Fruit fly (Drosophila melanogaster) whole organism, embryonic: Measurements from ENCODE around the gene CG10132.

ENCODE experiments used
- B-H2 ChIP-seq: fragments of 200-800 bp; sonication (Bioruptor generic); optimal IDR thresholded peaks from 2 replicates; lab custom pipeline; 2018; ENCODE audit warnings: missing biosample characterization, mild to moderate bottlenecking, missing genetic modification characterization
- CG10267 ChIP-seq: fragments of 200-800 bp; sonication (Bioruptor generic); optimal IDR thresholded peaks from 2 replicates; lab custom pipeline; 2018; ENCODE audit warnings: missing biosample characterization, mild to moderate bottlenecking, missing genetic modification characterization, moderate library complexity
- CG10959 ChIP-seq: fragments of 200-800 bp; sonication (Bioruptor generic); IDR thresholded peaks from 2 replicates; pipeline ENCODE4 v1.3.6; 2022; ENCODE audit warnings: missing biosample characterization, missing genetic modification characterization
- CG11696 ChIP-seq: fragments of 200-800 bp; sonication (Bioruptor generic); IDR thresholded peaks from 2 replicates; pipeline ENCODE4 v1.3.6; 2022; ENCODE audit warnings: missing biosample characterization, missing genetic modification characterization
- CG11723 ChIP-seq: fragments of 200-800 bp; sonication (Bioruptor generic); optimal IDR thresholded peaks from 2 replicates; lab custom pipeline; 2017; ENCODE audit warnings: missing biosample characterization, mild to moderate bottlenecking, missing genetic modification characterization
- CG13287 ChIP-seq: fragments of 200-800 bp; sonication (Bioruptor generic); IDR thresholded peaks from 2 replicates; pipeline ENCODE4 v1.3.6; 2022; ENCODE audit warnings: missing biosample characterization, missing genetic modification characterization; ENCODE audit not compliant: partially characterized antibody
- CG13296 ChIP-seq: fragments of 200-800 bp; sonication (Bioruptor generic); optimal IDR thresholded peaks from 3 replicates; lab custom pipeline; 2018; ENCODE audit warnings: missing biosample characterization, mild to moderate bottlenecking, missing genetic modification characterization
- CG1602 ChIP-seq: fragments of 200-800 bp; sonication (Bioruptor generic); optimal IDR thresholded peaks from 3 replicates; lab custom pipeline; 2016; ENCODE audit warnings: missing biosample characterization, missing genetic modification characterization
- CG1832 ChIP-seq: fragments of 200-800 bp; sonication (Bioruptor generic); optimal IDR thresholded peaks from 2 replicates; lab custom pipeline; 2017; ENCODE audit warnings: missing biosample characterization, mild to moderate bottlenecking, missing genetic modification characterization, inconsistent platforms
- CG2712 ChIP-seq: fragments of 200-800 bp; optimal IDR thresholded peaks from 3 replicates; lab custom pipeline; 2019; ENCODE audit warnings: missing biosample characterization, mild to moderate bottlenecking, missing genetic modification characterization, moderate library complexity
- CG4707 ChIP-seq: fragments of 200-800 bp; sonication (Bioruptor generic); optimal IDR thresholded peaks from 2 replicates; lab custom pipeline; 2018; ENCODE audit warnings: missing biosample characterization, mild to moderate bottlenecking, missing genetic modification characterization, moderate library complexity
- CG7745 ChIP-seq: fragments of 200-800 bp; sonication (Bioruptor generic); optimal IDR thresholded peaks from 2 replicates; lab custom pipeline; 2018; ENCODE audit warnings: missing biosample characterization, mild to moderate bottlenecking, missing genetic modification characterization, moderate library complexity
- CG9609 ChIP-seq: fragments of 200-800 bp; sonication (Bioruptor generic); optimal IDR thresholded peaks from 3 replicates; lab custom pipeline; 2016; ENCODE audit warnings: missing biosample characterization, missing genetic modification characterization
- D ChIP-seq, 2 experiments: fragments of 200-800 bp in 1 of 2; fragments of >200 bp in 1 of 2; sonication (Bioruptor generic) in 1 of 2; optimal IDR thresholded peaks; 2 replicates in 1 of 2; 3 replicates in 1 of 2; lab custom pipeline; 2017; ENCODE audit warnings: mild to moderate bottlenecking in 1 of 2, missing biosample characterization in 1 of 2, missing genetic modification characterization in 1 of 2, missing genetic modification reagents in 1 of 2
- D19A ChIP-seq: fragments of 200-800 bp; optimal IDR thresholded peaks from 3 replicates; lab custom pipeline; 2019; ENCODE audit warnings: missing biosample characterization, mild to moderate bottlenecking, missing genetic modification characterization, moderate library complexity
- Dfd ChIP-seq, 2 experiments: fragments of >200 bp; optimal IDR thresholded peaks; 2 replicates each; lab custom pipeline; 2017; ENCODE audit warnings: missing biosample characterization in 2 of 2, missing genetic modification characterization in 2 of 2
- Fer1 ChIP-seq: fragments of 200-800 bp; sonication (Bioruptor generic); optimal IDR thresholded peaks from 2 replicates; lab custom pipeline; 2017; ENCODE audit warnings: missing biosample characterization, mild to moderate bottlenecking, missing genetic modification characterization
- Fer3 ChIP-seq: fragments of 200-800 bp; sonication (Bioruptor generic); optimal IDR thresholded peaks from 2 replicates; lab custom pipeline; 2018; ENCODE audit warnings: missing biosample characterization, mild to moderate bottlenecking, missing genetic modification characterization, moderate library complexity
- H15 ChIP-seq: fragments of 200-800 bp; sonication (Bioruptor generic); IDR thresholded peaks from 3 replicates; pipeline ENCODE4 v1.3.6; 2022; ENCODE audit warnings: missing biosample characterization, missing genetic modification characterization
- HLHmδ ChIP-seq: fragments of 200-800 bp; sonication (Bioruptor generic); optimal IDR thresholded peaks from 2 replicates; lab custom pipeline; 2018; ENCODE audit warnings: missing biosample characterization, mild to moderate bottlenecking, missing genetic modification characterization, moderate library complexity
- Hmr ChIP-seq: fragments of 200-800 bp; sonication (Bioruptor generic); optimal IDR thresholded peaks from 3 replicates; lab custom pipeline; 2017; ENCODE audit warnings: mild to moderate bottlenecking, missing biosample characterization, missing genetic modification reagents, missing genetic modification characterization
- Hr39 ChIP-seq: fragments of >200 bp; optimal IDR thresholded peaks from 2 replicates; lab custom pipeline; 2017
- MTF-1 ChIP-seq: fragments of 200-800 bp; sonication (Bioruptor generic); optimal IDR thresholded peaks from 2 replicates; lab custom pipeline; 2018; ENCODE audit warnings: missing biosample characterization, mild to moderate bottlenecking, missing genetic modification characterization, borderline replicate concordance
- NfI ChIP-seq: fragments of 200-800 bp; sonication (Bioruptor generic); optimal IDR thresholded peaks from 3 replicates; lab custom pipeline; 2018; ENCODE audit warnings: missing biosample characterization, mild to moderate bottlenecking, missing genetic modification characterization, moderate library complexity
- Opbp ChIP-seq: fragments of 200-800 bp; sonication (Bioruptor generic); IDR thresholded peaks from 3 replicates; pipeline ENCODE4 v1.3.6; 2022; ENCODE audit warnings: missing biosample characterization, missing genetic modification characterization; ENCODE audit not compliant: partially characterized antibody
- Sin3A ChIP-seq: fragments of >200 bp; optimal IDR thresholded peaks from 2 replicates; lab custom pipeline; 2018
- Spps ChIP-seq: fragments of 200-800 bp; sonication (Bioruptor generic); optimal IDR thresholded peaks from 2 replicates; lab custom pipeline; 2018; ENCODE audit warnings: missing biosample characterization, mild to moderate bottlenecking, missing genetic modification characterization
- az2 ChIP-seq: fragments of 200-800 bp; sonication (Bioruptor generic); optimal IDR thresholded peaks from 3 replicates; lab custom pipeline; 2016; ENCODE audit warnings: missing biosample characterization, missing genetic modification characterization
- bcd ChIP-seq: fragments of 200-800 bp; sonication (Bioruptor generic); optimal IDR thresholded peaks from 2 replicates; lab custom pipeline; 2017; ENCODE audit warnings: missing biosample characterization, mild to moderate bottlenecking, missing genetic modification characterization
- dimm ChIP-seq: fragments of 200-800 bp; sonication (Bioruptor generic); IDR thresholded peaks from 2 replicates; pipeline ENCODE4 v1.3.6; 2022; ENCODE audit warnings: missing biosample characterization, missing genetic modification characterization
- dmrt11E ChIP-seq: fragments of 200-800 bp; sonication (Bioruptor generic); optimal IDR thresholded peaks from 3 replicates; lab custom pipeline; 2018; ENCODE audit warnings: missing biosample characterization, mild to moderate bottlenecking, missing genetic modification characterization, moderate library complexity
- esg ChIP-seq: fragments of 200-800 bp; sonication (Bioruptor generic); conservative IDR thresholded peaks from 2 replicates; pipeline ENCODE4 v1.3.6; 2022; ENCODE audit warnings: missing biosample characterization, missing genetic modification characterization
- gem ChIP-seq: fragments of 200-800 bp; sonication (Bioruptor generic); optimal IDR thresholded peaks from 2 replicates; lab custom pipeline; 2019; ENCODE audit warnings: missing biosample characterization, mild to moderate bottlenecking, missing genetic modification characterization, moderate library complexity
- gro ChIP-seq: fragments of 200-800 bp; sonication (Bioruptor generic); optimal IDR thresholded peaks from 2 replicates; lab custom pipeline; 2016; ENCODE audit warnings: missing biosample characterization, missing genetic modification characterization
- hbn ChIP-seq: fragments of 200-800 bp; sonication (Bioruptor generic); IDR thresholded peaks from 2 replicates; pipeline ENCODE4 v1.3.6; 2022; ENCODE audit warnings: missing biosample characterization, missing genetic modification characterization; ENCODE audit not compliant: partially characterized antibody
- hth ChIP-seq: fragments of >200 bp; optimal IDR thresholded peaks from 2 replicates; lab custom pipeline; 2017; ENCODE audit warnings: inconsistent platforms
- lilli ChIP-seq: fragments of 200-800 bp; sonication (Bioruptor generic); optimal IDR thresholded peaks from 3 replicates; lab custom pipeline; 2016; ENCODE audit warnings: missing biosample characterization, missing genetic modification characterization
- lola ChIP-seq, 3 experiments: fragments of >200 bp in 2 of 3; fragments of 200-800 bp in 1 of 3; sonication (Bioruptor generic) in 1 of 3; optimal IDR thresholded peaks; 2 replicates each; lab custom pipeline; 2017 to 2019; ENCODE audit warnings: missing biosample characterization in 3 of 3, missing genetic modification characterization in 3 of 3, mild to moderate bottlenecking in 1 of 3, moderate library complexity in 1 of 3
- pfk ChIP-seq: fragments of 200-800 bp; sonication (Bioruptor generic); optimal IDR thresholded peaks from 2 replicates; lab custom pipeline; 2018; ENCODE audit warnings: missing biosample characterization, mild to moderate bottlenecking, missing genetic modification characterization, moderate library complexity
- phol ChIP-seq: fragments of 200-800 bp; sonication (Bioruptor generic); optimal IDR thresholded peaks from 3 replicates; lab custom pipeline; 2018; ENCODE audit warnings: missing biosample characterization, mild to moderate bottlenecking, missing genetic modification characterization, moderate library complexity
- rib ChIP-seq: fragments of 200-800 bp; sonication (Bioruptor generic); IDR thresholded peaks from 2 replicates; pipeline ENCODE4 v1.3.6; 2022; ENCODE audit warnings: missing biosample characterization, missing genetic modification characterization
- ro ChIP-seq: fragments of 200-800 bp; sonication (Bioruptor generic); IDR thresholded peaks from 2 replicates; pipeline ENCODE4 v1.3.6; 2022; ENCODE audit warnings: missing biosample characterization, missing genetic modification characterization
- sc ChIP-seq, 3 experiments: fragments of >200 bp in 2 of 3; fragments of 200-800 bp in 1 of 3; sonication (Bioruptor generic) in 1 of 3; optimal IDR thresholded peaks; 2 replicates in 2 of 3; 3 replicates in 1 of 3; lab custom pipeline; 2017; ENCODE audit warnings: mild to moderate bottlenecking in 1 of 3, missing biosample characterization in 1 of 3, missing genetic modification characterization in 1 of 3, missing genetic modification reagents in 1 of 3
- shn ChIP-seq: fragments of 200-800 bp; sonication (Bioruptor generic); optimal IDR thresholded peaks from 3 replicates; lab custom pipeline; 2016; ENCODE audit warnings: missing biosample characterization, missing genetic modification characterization
- stwl ChIP-seq: fragments of 200-800 bp; sonication (Bioruptor generic); optimal IDR thresholded peaks from 3 replicates; lab custom pipeline; 2018; ENCODE audit warnings: missing biosample characterization, mild to moderate bottlenecking, missing genetic modification characterization, moderate library complexity
- tgo ChIP-seq: fragments of 200-800 bp; sonication (Bioruptor generic); IDR thresholded peaks from 3 replicates; pipeline ENCODE4 v1.3.6; 2022; ENCODE audit warnings: missing biosample characterization, missing genetic modification characterization
- tio ChIP-seq: fragments of 200-800 bp; sonication (Bioruptor generic); optimal IDR thresholded peaks from 2 replicates; lab custom pipeline; 2017; ENCODE audit warnings: missing biosample characterization, missing genetic modification characterization, inconsistent platforms
- tx ChIP-seq: fragments of 200-800 bp; sonication (Bioruptor generic); optimal IDR thresholded peaks from 2 replicates; lab custom pipeline; 2016; ENCODE audit warnings: missing biosample characterization, missing genetic modification characterization
- vvl ChIP-seq: fragments of 200-800 bp; sonication (Bioruptor generic); IDR thresholded peaks from 2 replicates; pipeline ENCODE4 v1.3.6; 2022; ENCODE audit warnings: missing biosample characterization, missing genetic modification characterization
- zfh2 ChIP-seq: fragments of 200-800 bp; sonication (Bioruptor generic); optimal IDR thresholded peaks from 2 replicates; lab custom pipeline; 2016; ENCODE audit warnings: missing biosample characterization, missing genetic modification characterization

The CG10132 gene

dm6 chr2L:19528308-19528707 is 9.7 kb downstream of the CG10132 start (continued):
- TF ChIP-seq CG2712 (tag; lab: Kevin White, UChicago) (peak; percentile 91), CG7745 (tag; lab: Kevin White, UChicago) (no peak), lola (GFP tag; optimal IDR thresholded peaks at IDR 0.05; lab: Kevin White, UChicago) (peak in 1 of 3 experiments; percentile 53), gem (tag; lab: Kevin White, UChicago) (peak; percentile 97), Dfd (GFP tag; optimal IDR thresholded peaks at IDR 0.05; lab: Kevin White, UChicago) (peak in 1 of 2 experiments; percentile 29), MTF-1 (peak; percentile 80), B-H2 (GFP tag; lab: Kevin White, UChicago) (peak; percentile 96), gro (GFP tag; lab: Kevin White, UChicago) (peak; percentile 98), dmrt11E (peak; percentile 64), HLHmδ (GFP tag; lab: Kevin White, UChicago) (no peak), esg (GFP tag; lab: Robert Waterston, UW) (peak; percentile 93), tx (GFP tag; lab: Kevin White, UChicago) (peak; percentile 93), hbn (GFP tag; lab: Robert Waterston, UW) (no peak), Fer3 (tag; lab: Kevin White, UChicago) (peak; percentile 98), rib (GFP tag; lab: Robert Waterston, UW) (peak; percentile 98), CG10959 (GFP tag; lab: Robert Waterston, UW) (peak; percentile 72), shn (GFP tag; lab: Kevin White, UChicago) (peak; percentile 82), CG13287 (GFP tag; lab: Robert Waterston, UW) (peak; percentile 58; the same call in 1 of the 2 replicates), ro (GFP tag; lab: Robert Waterston, UW) (peak; percentile 81), sc (optimal IDR thresholded peaks at IDR 0.05; lab: Kevin White, UChicago) (no peak), sc (GFP tag; optimal IDR thresholded peaks at IDR 0.05; lab: Kevin White, UChicago) (peak; percentile 45), pfk (GFP tag; lab: Kevin White, UChicago) (peak; percentile 14), CG13296 (GFP tag; lab: Kevin White, UChicago) (peak; percentile 98), Opbp (GFP tag; lab: Robert Waterston, UW) (no peak), Sin3A (lab: Kevin White, UChicago) (no peak), CG1602 (GFP tag; lab: Kevin White, UChicago) (peak; percentile 85), hth (no peak), D19A (tag; lab: Kevin White, UChicago) (peak; percentile 84), CG1832 (GFP tag; lab: Kevin White, UChicago) (no peak), CG11696 (GFP tag; lab: Robert Waterston, UW) (peak; percentile 100), tgo (GFP tag; lab: Robert Waterston, UW) (peak; percentile 97), az2 (GFP tag; lab: Kevin White, UChicago) (peak; percentile 88), H15 (GFP tag; lab: Robert Waterston, UW) (peak; percentile 93), CG9609 (GFP tag; lab: Kevin White, UChicago) (peak; percentile 90), CG11723 (GFP tag; lab: Kevin White, UChicago) (peak; percentile 87), CG10267 (tag; lab: Kevin White, UChicago) (peak; percentile 86), stwl (tag; lab: Kevin White, UChicago) (no peak), dimm (GFP tag; lab: Robert Waterston, UW) (peak; percentile 59), tio (GFP tag; lab: Kevin White, UChicago) (no peak), zfh2 (peak; percentile 97), Fer1 (GFP tag; lab: Kevin White, UChicago) (peak; percentile 98), lilli (GFP tag; lab: Kevin White, UChicago) (peak; percentile 99), vvl (GFP tag; lab: Robert Waterston, UW) (peak; percentile 97), CG4707 (GFP tag; lab: Kevin White, UChicago) (peak; percentile 58), NfI (GFP tag; lab: Kevin White, UChicago) (peak; percentile 97), bcd (peak; percentile 94), Spps (tag; lab: Kevin White, UChicago) (peak; percentile 55), Hr39 (lab: Kevin White, UChicago) (no peak), D (optimal IDR thresholded peaks at IDR 0.05; lab: Kevin White, UChicago) (no peak), D (GFP tag; optimal IDR thresholded peaks at IDR 0.05; lab: Kevin White, UChicago) (peak; percentile 57), phol (tag; lab: Kevin White, UChicago) (peak; percentile 84), Hmr (GFP tag; lab: Kevin White, UChicago) (peak; percentile 99)
